ENCODE assay signal across 3 fruit fly cellular contexts in genomic region chr3L:4679063-4679462, dm6.
TF ChIP-seq lines count a peak whose summit lies in the region.

No protein-coding gene starts in this region.

- no peak for TF ChIP-seq CTCF in whole organism, embryonic (GFP tag; optimal IDR thresholded peaks at IDR 0.05; lab: Kevin White, UChicago)

TF ChIP-seq in whole organism, embryonic, 481 proteins besides CTCF, POLR2A, EP300 and RAD21:
- TF ChIP-seq nerfin-1 (tag; optimal IDR thresholded peaks at IDR 0.05; lab: Kevin White, UChicago) (no peak), zen (tag; optimal IDR thresholded peaks at IDR 0.05; lab: Kevin White, UChicago) (peak; percentile 68), lbe (GFP tag; optimal IDR thresholded peaks at IDR 0.05; lab: Kevin White, UChicago) (no peak), usp (GFP tag; optimal IDR thresholded peaks at IDR 0.05; lab: Kevin White, UChicago) (no peak), CG7271 (tag; optimal IDR thresholded peaks at IDR 0.05; lab: Kevin White, UChicago) (peak; percentile 8), CG9876 (GFP tag; optimal IDR thresholded peaks at IDR 0.05; lab: Kevin White, UChicago) (no peak), CG10366 (GFP tag; IDR thresholded peaks at IDR 0.05; lab: Robert Waterston, UW) (no peak), prd (optimal IDR thresholded peaks at IDR 0.05; lab: Kevin White, UChicago) (no peak), prd (GFP tag; IDR thresholded peaks at IDR 0.05; lab: Robert Waterston, UW) (peak; percentile 56; the same call in 2 of the 3 replicates), Xrp1 (GFP tag; IDR thresholded peaks at IDR 0.05; lab: Robert Waterston, UW) (0 out of 2 replicates have a peak, but pooled peaks have one; percentile 9), CG16815 (GFP tag; optimal IDR thresholded peaks at IDR 0.05; lab: Kevin White, UChicago) (no peak)

TF ChIP-seq in whole organism, prepupa, 60 proteins besides CTCF, POLR2A, EP300 and RAD21:
- TF ChIP-seq CG6854 (GFP tag; optimal IDR thresholded peaks at IDR 0.05; lab: Kevin White, UChicago) (no peak), CG34406 (GFP tag; optimal IDR thresholded peaks at IDR 0.05; lab: Kevin White, UChicago) (no peak), CG10669 (GFP tag; optimal IDR thresholded peaks at IDR 0.05; lab: Kevin White, UChicago) (peak; percentile 36), CG8119 (GFP tag; IDR thresholded peaks at IDR 0.05; lab: Robert Waterston, UW) (0 out of 3 replicates have a peak, but pooled peaks have one; percentile 18), CG11762 (GFP tag; optimal IDR thresholded peaks at IDR 0.05; lab: Kevin White, UChicago; ENCODE audit: insufficient read depth) (peak; percentile 11), Sox15 (GFP tag; optimal IDR thresholded peaks at IDR 0.05; lab: Kevin White, UChicago) (no peak), eg (GFP tag; IDR thresholded peaks at IDR 0.05; lab: Robert Waterston, UW) (peak; percentile 45; the same call in 1 of the 3 replicates), CG7368 (GFP tag; optimal IDR thresholded peaks at IDR 0.05; lab: Kevin White, UChicago) (no peak), CG11902 (GFP tag; optimal IDR thresholded peaks at IDR 0.05; lab: Kevin White, UChicago) (no peak), CG6792 (GFP tag; optimal IDR thresholded peaks at IDR 0.05; lab: Kevin White, UChicago) (no peak), svp (GFP tag; lab: Kevin White, UChicago) (peak; percentile 63), CG8632 (GFP tag; optimal IDR thresholded peaks at IDR 0.05; lab: Kevin White, UChicago) (no peak), Sox102F (GFP tag; optimal IDR thresholded peaks at IDR 0.05; lab: Kevin White, UChicago) (no peak), Sox14 (GFP tag; optimal IDR thresholded peaks at IDR 0.05; lab: Kevin White, UChicago) (no peak), Smox (GFP tag; optimal IDR thresholded peaks at IDR 0.05; lab: Kevin White, UChicago) (no peak), ss (GFP tag; optimal IDR thresholded peaks at IDR 0.05; lab: Kevin White, UChicago) (peak in 1 of 2 experiments; percentile 42), esn (GFP tag; optimal IDR thresholded peaks at IDR 0.05; lab: Kevin White, UChicago) (no peak), Eip93F (GFP tag; optimal IDR thresholded peaks at IDR 0.05; lab: Kevin White, UChicago) (no peak), OdsH (GFP tag; optimal IDR thresholded peaks at IDR 0.05; lab: Kevin White, UChicago) (no peak), vri (GFP tag; optimal IDR thresholded peaks at IDR 0.05; lab: Kevin White, UChicago) (no peak), dac (GFP tag; optimal IDR thresholded peaks at IDR 0.05; lab: Kevin White, UChicago) (no peak), Eip78C (GFP tag; lab: Kevin White, UChicago) (peak; percentile 81), Eip75B (GFP tag; optimal IDR thresholded peaks at IDR 0.05; lab: Kevin White, UChicago) (peak; percentile 53), lz (GFP tag; optimal IDR thresholded peaks at IDR 0.05; lab: Kevin White, UChicago) (no peak), CG4318 (GFP tag; optimal IDR thresholded peaks at IDR 0.05; lab: Kevin White, UChicago) (no peak), CG3032 (tag; optimal IDR thresholded peaks at IDR 0.05; lab: Kevin White, UChicago) (no peak), topi (GFP tag; optimal IDR thresholded peaks at IDR 0.05; lab: Kevin White, UChicago) (peak; percentile 37), cyc (GFP tag; optimal IDR thresholded peaks at IDR 0.05; lab: Kevin White, UChicago) (peak; percentile 8), Ets96B (tag; optimal IDR thresholded peaks at IDR 0.05; lab: Kevin White, UChicago) (peak; percentile 41), fkh (GFP tag; optimal IDR thresholded peaks at IDR 0.05; lab: Kevin White, UChicago) (no peak), CG6276 (GFP tag; optimal IDR thresholded peaks at IDR 0.05; lab: Kevin White, UChicago) (peak; percentile 6), net (GFP tag; optimal IDR thresholded peaks at IDR 0.05; lab: Kevin White, UChicago) (no peak), acj6 (GFP tag; optimal IDR thresholded peaks at IDR 0.05; lab: Kevin White, UChicago) (no peak), fd59A (GFP tag; optimal IDR thresholded peaks at IDR 0.05; lab: Kevin White, UChicago) (no peak), spab (GFP tag; optimal IDR thresholded peaks at IDR 0.05; lab: Kevin White, UChicago) (peak; percentile 16), CG3919 (GFP tag; optimal IDR thresholded peaks at IDR 0.05; lab: Kevin White, UChicago) (peak; percentile 35), CG32006 (GFP tag; optimal IDR thresholded peaks at IDR 0.05; lab: Kevin White, UChicago) (peak; percentile 36), CG10631 (GFP tag; optimal IDR thresholded peaks at IDR 0.05; lab: Kevin White, UChicago) (peak; percentile 36), Gug (GFP tag; IDR thresholded peaks at IDR 0.05; lab: Robert Waterston, UW) (0 out of 2 replicates have a peak, but pooled peaks have one; percentile 14)
TF ChIP-seq in whole organism, prepupa: peak in this region for 17.

TF ChIP-seq in whole organism, pupa, 21 proteins besides CTCF, POLR2A, EP300 and RAD21:
- TF ChIP-seq EcR (GFP tag; optimal IDR thresholded peaks at IDR 0.05; lab: Kevin White, UChicago) (no peak), CG14655 (GFP tag; optimal IDR thresholded peaks at IDR 0.05; lab: Kevin White, UChicago) (peak; percentile 53), Pif1A (GFP tag; optimal IDR thresholded peaks at IDR 0.05; lab: Kevin White, UChicago) (peak; percentile 19), CG34367 (tag; optimal IDR thresholded peaks at IDR 0.05; lab: Kevin White, UChicago) (no peak), CG4496 (GFP tag; IDR thresholded peaks at IDR 0.05; lab: Robert Waterston, UW) (peak; percentile 53; the same call in 1 of the 3 replicates), CG8301 (tag; optimal IDR thresholded peaks at IDR 0.05; lab: Kevin White, UChicago) (peak; percentile 41), CG8159 (tag; optimal IDR thresholded peaks at IDR 0.05; lab: Kevin White, UChicago) (peak; percentile 60), CG32121 (GFP tag; IDR thresholded peaks at IDR 0.05; lab: Robert Waterston, UW) (no peak), CG15710 (tag; optimal IDR thresholded peaks at IDR 0.05; lab: Kevin White, UChicago) (no peak), CG17806 (tag; optimal IDR thresholded peaks at IDR 0.05; lab: Kevin White, UChicago) (no peak)

Comparison
In these comparisons a context has a peak if more than half of its experiments do, and no peak if none do; other contexts are left out.
1. Of the 7 proteins assayed by ChIP-seq in both whole organism, embryonic and whole organism, prepupa: peak only in whole organism, embryonic: none; only in whole organism, prepupa: Gug; in both: none; in neither: 6.